Worm (Caenorhabditis elegans) whole organism, young adult: Measurements from ENCODE around the gene tat-3.

Experiments
- B0336.3 ChIP-seq: fragments of 200-800 bp; sonication (Bioruptor generic); IDR thresholded peaks from 2 replicates; pipeline ENCODE4 v1.3.6; 2022; ENCODE audit warnings: missing genetic modification characterization, missing compliant biosample characterization
- C06A6.2 ChIP-seq: fragments of 200-800 bp; sonication (Bioruptor generic); conservative IDR thresholded peaks from 2 replicates; pipeline ENCODE4 v1.3.6; 2022; ENCODE audit warnings: missing genetic modification characterization, missing compliant biosample characterization
- D2030.7 ChIP-seq: fragments of 200-800 bp; sonication (Bioruptor generic); IDR thresholded peaks from 2 replicates; pipeline ENCODE4 v1.3.6; 2022; ENCODE audit warnings: missing genetic modification reagents, missing genetic modification characterization, missing compliant biosample characterization
- F10E7.11 ChIP-seq: sonication (generic microtip); optimal IDR thresholded peaks from 2 replicates; lab custom pipeline; 2017; ENCODE audit warnings: mild to moderate bottlenecking, missing genetic modification characterization, moderate library complexity, missing compliant biosample characterization
- F22D6.2 ChIP-seq: sonication (generic microtip); optimal IDR thresholded peaks from 2 replicates; lab custom pipeline; 2016; ENCODE audit warnings: mild to moderate bottlenecking, missing genetic modification characterization, missing compliant biosample characterization
- F33H1.4 ChIP-seq: fragments of 200-800 bp; sonication (Bioruptor generic); IDR thresholded peaks from 2 replicates; pipeline ENCODE4 v1.3.6; 2022; ENCODE audit warnings: missing genetic modification reagents, missing genetic modification characterization, missing compliant biosample characterization
- F37B4.10 ChIP-seq: fragments of 200-800 bp; sonication (Bioruptor generic); IDR thresholded peaks from 2 replicates; pipeline ENCODE4 v1.3.6; 2022; ENCODE audit warnings: missing genetic modification characterization, missing compliant biosample characterization
- F39B2.1 ChIP-seq: fragments of 200-800 bp; sonication (Bioruptor generic); IDR thresholded peaks from 2 replicates; pipeline ENCODE4 v1.3.6; 2022; ENCODE audit warnings: missing genetic modification reagents, missing genetic modification characterization, missing compliant biosample characterization
- F49E8.2 ChIP-seq: sonication (generic microtip); optimal IDR thresholded peaks from 3 replicates; lab custom pipeline; 2017; ENCODE audit warnings: missing genetic modification characterization, mild to moderate bottlenecking, missing compliant biosample characterization, antibody characterized with exemption, moderate library complexity; ENCODE audit not compliant: insufficient read depth
- F52B5.7 ChIP-seq: sonication (generic microtip); optimal IDR thresholded peaks from 2 replicates; lab custom pipeline; 2016; ENCODE audit warnings: mild to moderate bottlenecking, missing genetic modification characterization, missing compliant biosample characterization
- K11D2.4 ChIP-seq: fragments of 200-800 bp; sonication (Bioruptor generic); IDR thresholded peaks from 2 replicates; pipeline ENCODE4 v1.3.6; 2022; ENCODE audit warnings: missing genetic modification reagents, missing genetic modification characterization, missing compliant biosample characterization
- T07F8.4 ChIP-seq: sonication (generic microtip); optimal IDR thresholded peaks from 2 replicates; lab custom pipeline; 2016; ENCODE audit warnings: mild to moderate bottlenecking, missing genetic modification characterization, moderate library complexity, missing compliant biosample characterization
- Y53G8AR.9 ChIP-seq: fragments of 200-800 bp; sonication (Bioruptor generic); conservative IDR thresholded peaks from 2 replicates; pipeline ENCODE4 v1.3.6; 2022; ENCODE audit warnings: missing genetic modification reagents, missing genetic modification characterization, missing compliant biosample characterization
- Y67H2A.10 ChIP-seq: fragments of 200-800 bp; sonication (Bioruptor generic); conservative IDR thresholded peaks from 2 replicates; pipeline ENCODE4 v1.3.6; 2022; ENCODE audit warnings: missing genetic modification reagents, missing genetic modification characterization, missing compliant biosample characterization
- akir-1 ChIP-seq: fragments of 200-800 bp; sonication (Bioruptor generic); optimal IDR thresholded peaks from 2 replicates; lab custom pipeline; 2018; ENCODE audit warnings: mild to moderate bottlenecking, missing genetic modification characterization, moderate library complexity, missing compliant biosample characterization
- ama-1 ChIP-seq, 3 experiments: fragments of 150-350 bp in 1 of 3; sonication (generic microtip) in 2 of 3; optimal IDR thresholded peaks; 2 replicates each; lab custom pipeline; 2014 to 2018; ENCODE audit warnings: missing biosample characterization in 2 of 3, missing genetic modification characterization in 2 of 3, missing genetic modification reagents in 2 of 3
- cebp-1 ChIP-seq, 2 experiments: fragments of 200-800 bp in 1 of 2; sonication (Bioruptor generic) in 1 of 2; sonication (generic microtip) in 1 of 2; IDR thresholded peaks in 1 of 2; optimal IDR thresholded peaks in 1 of 2; 2 replicates each; pipeline versions ENCODE4 v1.3.6 to Lab custom; 2017 to 2022; ENCODE audit warnings: missing compliant biosample characterization in 2 of 2, missing genetic modification characterization in 2 of 2, mild to moderate bottlenecking in 1 of 2, missing genetic modification reagents in 1 of 2, moderate library complexity in 1 of 2
- ceh-100 ChIP-seq: fragments of 200-800 bp; sonication (Bioruptor generic); IDR thresholded peaks from 2 replicates; pipeline ENCODE4 v1.3.6; 2022; ENCODE audit warnings: missing genetic modification reagents, missing genetic modification characterization, missing compliant biosample characterization
- ceh-58 ChIP-seq: fragments of 200-800 bp; sonication (Bioruptor generic); IDR thresholded peaks from 2 replicates; pipeline ENCODE4 v1.3.6; 2022; ENCODE audit warnings: missing genetic modification characterization, missing compliant biosample characterization
- ceh-91 ChIP-seq: fragments of 200-800 bp; sonication (Bioruptor generic); IDR thresholded peaks from 2 replicates; pipeline ENCODE4 v1.3.6; 2022; ENCODE audit warnings: missing genetic modification reagents, missing genetic modification characterization, missing compliant biosample characterization
- efl-1 ChIP-seq: fragments of 150-350 bp; optimal IDR thresholded peaks from 2 replicates; lab custom pipeline; 2014; ENCODE audit warnings: missing biosample characterization, missing genetic modification reagents, missing genetic modification characterization
- egl-18 ChIP-seq: fragments of 200-800 bp; sonication (Bioruptor generic); IDR thresholded peaks from 2 replicates; pipeline ENCODE4 v1.3.6; 2022; ENCODE audit warnings: missing genetic modification reagents, missing genetic modification characterization, missing compliant biosample characterization
- ekl-4 ChIP-seq: fragments of 200-800 bp; sonication (Bioruptor generic); IDR thresholded peaks from 2 replicates; pipeline ENCODE4 v1.3.6; 2022; ENCODE audit warnings: missing genetic modification reagents, missing genetic modification characterization, missing compliant biosample characterization
- him-1 ChIP-seq: sonication (generic microtip); optimal IDR thresholded peaks from 2 replicates; lab custom pipeline; 2016; ENCODE audit warnings: missing genotype, missing genetic modification reagents, missing genetic modification characterization, missing compliant biosample characterization
- hlh-12 ChIP-seq: sonication (generic microtip); optimal IDR thresholded peaks from 2 replicates; lab custom pipeline; 2016; ENCODE audit warnings: missing genetic modification characterization, missing compliant biosample characterization
- hrde-1 ChIP-seq: sonication (generic microtip); optimal IDR thresholded peaks from 2 replicates; lab custom pipeline; 2016; ENCODE audit warnings: missing genetic modification characterization, mild to moderate bottlenecking, missing compliant biosample characterization, moderate library complexity, missing genotype, missing genetic modification reagents, borderline replicate concordance
- hsf-1 ChIP-seq: fragments of 200-800 bp; sonication (Bioruptor generic); IDR thresholded peaks from 2 replicates; pipeline ENCODE4 v1.3.6; 2022; ENCODE audit warnings: missing genetic modification reagents, missing genetic modification characterization, missing compliant biosample characterization
- lin-26 ChIP-seq: fragments of 200-800 bp; sonication (Bioruptor generic); IDR thresholded peaks from 2 replicates; pipeline ENCODE4 v1.3.6; 2022; ENCODE audit warnings: missing genetic modification reagents, missing genetic modification characterization, missing compliant biosample characterization
- lin-54 ChIP-seq: fragments of 200-800 bp; sonication (Bioruptor generic); optimal IDR thresholded peaks from 2 replicates; lab custom pipeline; 2018; ENCODE audit warnings: mild to moderate bottlenecking, missing genetic modification characterization, missing compliant biosample characterization
- madf-6 ChIP-seq: fragments of 200-800 bp; sonication (Bioruptor generic); IDR thresholded peaks from 2 replicates; pipeline ENCODE4 v1.3.6; 2022; ENCODE audit warnings: missing genetic modification reagents, missing genetic modification characterization, missing compliant biosample characterization
- madf-8 ChIP-seq: fragments of 200-800 bp; sonication (Bioruptor generic); conservative IDR thresholded peaks from 2 replicates; pipeline ENCODE4 v1.3.6; 2022; ENCODE audit warnings: missing genetic modification reagents, missing genetic modification characterization, missing compliant biosample characterization
- mel-28 ChIP-seq: sonication (generic microtip); optimal IDR thresholded peaks from 2 replicates; lab custom pipeline; 2016; ENCODE audit warnings: borderline replicate concordance, mild to moderate bottlenecking, missing genetic modification characterization, missing compliant biosample characterization
- mxl-1 ChIP-seq: sonication (generic microtip); optimal IDR thresholded peaks from 2 replicates; lab custom pipeline; 2016; ENCODE audit warnings: missing genetic modification characterization, missing compliant biosample characterization
- nfya-2 ChIP-seq: fragments of 200-800 bp; sonication (Bioruptor generic); IDR thresholded peaks from 2 replicates; pipeline ENCODE4 v1.3.6; 2022; ENCODE audit warnings: missing genetic modification reagents, missing genetic modification characterization, missing compliant biosample characterization
- nfyb-1 ChIP-seq: fragments of 200-800 bp; sonication (Bioruptor generic); IDR thresholded peaks from 2 replicates; pipeline ENCODE4 v1.3.6; 2022; ENCODE audit warnings: missing genetic modification reagents, missing genetic modification characterization, missing compliant biosample characterization
- nhr-27 ChIP-seq: fragments of 200-800 bp; sonication (Bioruptor generic); optimal IDR thresholded peaks from 2 replicates; lab custom pipeline; 2018; ENCODE audit warnings: mild to moderate bottlenecking, missing genetic modification characterization, moderate library complexity, missing compliant biosample characterization
- nhr-90 ChIP-seq: sonication (generic microtip); optimal IDR thresholded peaks from 2 replicates; lab custom pipeline; 2016; ENCODE audit warnings: missing genotype, mild to moderate bottlenecking, missing genetic modification characterization, missing compliant biosample characterization
- pbrm-1 ChIP-seq: fragments of 200-800 bp; sonication (Bioruptor generic); IDR thresholded peaks from 2 replicates; pipeline ENCODE4 v1.3.6; 2022; ENCODE audit warnings: missing genetic modification reagents, missing genetic modification characterization, missing compliant biosample characterization
- rcor-1 ChIP-seq: fragments of 200-800 bp; sonication (Bioruptor generic); IDR thresholded peaks from 2 replicates; pipeline ENCODE4 v1.3.6; 2022; ENCODE audit warnings: missing genetic modification reagents, missing genetic modification characterization, missing compliant biosample characterization
- snpc-1.1 ChIP-seq: sonication (generic microtip); optimal IDR thresholded peaks from 2 replicates; lab custom pipeline; 2017; ENCODE audit warnings: missing genetic modification characterization, mild to moderate bottlenecking, missing compliant biosample characterization, antibody characterized with exemption, moderate library complexity, missing genotype, missing genetic modification reagents; ENCODE audit not compliant: insufficient read depth
- snpc-1.3 ChIP-seq: sonication (generic microtip); optimal IDR thresholded peaks from 2 replicates; lab custom pipeline; 2017; ENCODE audit warnings: missing genetic modification characterization, mild to moderate bottlenecking, missing compliant biosample characterization, antibody characterized with exemption, moderate library complexity, missing genotype, missing genetic modification reagents; ENCODE audit not compliant: insufficient read depth
- snpc-3.4 ChIP-seq: sonication (generic microtip); optimal IDR thresholded peaks from 2 replicates; lab custom pipeline; 2017; ENCODE audit warnings: missing genetic modification characterization, mild to moderate bottlenecking, missing compliant biosample characterization, antibody characterized with exemption, moderate library complexity, missing genotype, missing genetic modification reagents
- tlf-1 ChIP-seq: fragments of 200-800 bp; sonication (Bioruptor generic); optimal IDR thresholded peaks from 2 replicates; lab custom pipeline; 2018; ENCODE audit warnings: mild to moderate bottlenecking, missing genetic modification characterization, missing compliant biosample characterization
- unc-130 ChIP-seq: sonication (generic microtip); optimal IDR thresholded peaks from 2 replicates; lab custom pipeline; 2016; ENCODE audit warnings: missing genetic modification reagents, missing genetic modification characterization, missing compliant biosample characterization
- ztf-25 ChIP-seq: fragments of 200-800 bp; sonication (Bioruptor generic); IDR thresholded peaks from 2 replicates; pipeline ENCODE4 v1.3.6; 2022; ENCODE audit warnings: missing genetic modification reagents, missing genetic modification characterization, missing compliant biosample characterization
- ztf-3 ChIP-seq: fragments of 200-800 bp; sonication (Bioruptor generic); optimal IDR thresholded peaks from 2 replicates; lab custom pipeline; 2018; ENCODE audit warnings: mild to moderate bottlenecking, missing genetic modification characterization, missing compliant biosample characterization

tat-3 gene

ce11 chrIII:10740518-10740917, 10.0 kb upstream of the tat-3 start, which contains the start of gene K01G5.8:
TSS of gene K01G5.8 (minus strand) at chrIII:10740772.
- TF ChIP-seq lin-26 = peak; percentile 41; the same call in 1 of the 2 replicates
- TF ChIP-seq hlh-12 (tag; lab: Kevin White, UChicago) = no peak
- TF ChIP-seq nfya-2 (GFP tag; lab: Robert Waterston, UW) = no peak
- no peak; the same call in 1 of the 2 replicates for TF ChIP-seq cebp-1 (GFP tag; IDR thresholded peaks at IDR 0.05; lab: Robert Waterston, UW)
- peak; percentile 9 for TF ChIP-seq cebp-1 (tag; optimal IDR thresholded peaks at IDR 0.05; lab: Kevin White, UChicago)
- TF ChIP-seq pbrm-1 (GFP tag; lab: Robert Waterston, UW) = no peak
- peak; percentile 46 for TF ChIP-seq tlf-1 (GFP tag; lab: Kevin White, UChicago)
- TF ChIP-seq mel-28 (tag; lab: Kevin White, UChicago) = no peak
- TF ChIP-seq F39B2.1 (GFP tag; lab: Robert Waterston, UW) = 0 out of 2 replicates have a peak, but pooled peaks have one; percentile 11
- no peak for TF ChIP-seq F37B4.10 (GFP tag; lab: Robert Waterston, UW)
- TF ChIP-seq efl-1 = peak; percentile 20
- 0 out of 2 replicates have a peak, but pooled peaks have one; percentile 12 for TF ChIP-seq nfyb-1 (GFP tag; lab: Robert Waterston, UW)
- 0 out of 2 replicates have a peak, but pooled peaks have one; percentile 42 for TF ChIP-seq ceh-58 (GFP tag; lab: Robert Waterston, UW)
- TF ChIP-seq lin-54 (GFP tag; lab: Kevin White, UChicago) = peak; percentile 39
- no peak for TF ChIP-seq mxl-1 (tag; lab: Kevin White, UChicago)
- TF ChIP-seq nhr-27 (tag; lab: Kevin White, UChicago) = peak; percentile 14
- no peak for TF ChIP-seq egl-18 (GFP tag; lab: Robert Waterston, UW)
- peak; percentile 54 for TF ChIP-seq snpc-1.3 (tag; lab: Kevin White, UChicago)
- TF ChIP-seq akir-1 = no peak
- TF ChIP-seq him-1 (tag; lab: Kevin White, UChicago) = no peak
- TF ChIP-seq unc-130 (GFP tag; lab: Kevin White, UChicago) = no peak
- 0 out of 2 replicates have a peak, but pooled peaks have one; percentile 29 for TF ChIP-seq rcor-1
- TF ChIP-seq hsf-1 = peak; percentile 66
- TF ChIP-seq F22D6.2 = no peak
- no peak for TF ChIP-seq hrde-1
- TF ChIP-seq B0336.3 (GFP tag; lab: Robert Waterston, UW) = peak; percentile 26; the same call in 1 of the 2 replicates
- TF ChIP-seq ekl-4 = 0 out of 2 replicates have a peak, but pooled peaks have one; percentile 38
- no peak for TF ChIP-seq nhr-90 (tag; lab: Kevin White, UChicago)
- TF ChIP-seq F10E7.11 = no peak
- no peak for TF ChIP-seq K11D2.4
- TF ChIP-seq ztf-3 = no peak
- peak; percentile 61; the same call in 1 of the 2 replicates for TF ChIP-seq Y53G8AR.9
- no peak for TF ChIP-seq ceh-91 (GFP tag; lab: Robert Waterston, UW)
- TF ChIP-seq snpc-1.1 (tag; lab: Kevin White, UChicago) = peak; percentile 29
- peak; percentile 67 for TF ChIP-seq madf-6 (GFP tag; lab: Robert Waterston, UW)
- no peak for TF ChIP-seq snpc-3.4 (tag; lab: Kevin White, UChicago)
- TF ChIP-seq C06A6.2 (GFP tag; lab: Robert Waterston, UW) = no peak
- peak; percentile 60 for TF ChIP-seq ama-1 (optimal IDR thresholded peaks at IDR 0.05; lab: Kevin White, UChicago)
- TF ChIP-seq ama-1 (GFP tag; optimal IDR thresholded peaks at IDR 0.05; lab: Kevin White, UChicago) = peak in 1 of 2 experiments; percentile 10
- TF ChIP-seq F49E8.2 (tag; lab: Kevin White, UChicago) = peak; percentile 48
- 0 out of 2 replicates have a peak, but pooled peaks have one; percentile 30 for TF ChIP-seq Y67H2A.10 (GFP tag; lab: Robert Waterston, UW)
- no peak for TF ChIP-seq ztf-25 (GFP tag; lab: Robert Waterston, UW)
- peak; percentile 50; the same call in 1 of the 2 replicates for TF ChIP-seq D2030.7
- TF ChIP-seq T07F8.4 (tag; lab: Kevin White, UChicago) = no peak
- TF ChIP-seq F52B5.7 (tag; lab: Kevin White, UChicago) = no peak
- TF ChIP-seq ceh-100 (GFP tag; lab: Robert Waterston, UW) = 0 out of 2 replicates have a peak, but pooled peaks have one; percentile 11
- TF ChIP-seq F33H1.4 = peak; percentile 28; the same call in 1 of the 2 replicates
- TF ChIP-seq madf-8 (GFP tag; lab: Robert Waterston, UW) = no peak
